Worm (Caenorhabditis elegans): ENCODE measurements around the gene shk-1.

shk-1 gene

DNA sequence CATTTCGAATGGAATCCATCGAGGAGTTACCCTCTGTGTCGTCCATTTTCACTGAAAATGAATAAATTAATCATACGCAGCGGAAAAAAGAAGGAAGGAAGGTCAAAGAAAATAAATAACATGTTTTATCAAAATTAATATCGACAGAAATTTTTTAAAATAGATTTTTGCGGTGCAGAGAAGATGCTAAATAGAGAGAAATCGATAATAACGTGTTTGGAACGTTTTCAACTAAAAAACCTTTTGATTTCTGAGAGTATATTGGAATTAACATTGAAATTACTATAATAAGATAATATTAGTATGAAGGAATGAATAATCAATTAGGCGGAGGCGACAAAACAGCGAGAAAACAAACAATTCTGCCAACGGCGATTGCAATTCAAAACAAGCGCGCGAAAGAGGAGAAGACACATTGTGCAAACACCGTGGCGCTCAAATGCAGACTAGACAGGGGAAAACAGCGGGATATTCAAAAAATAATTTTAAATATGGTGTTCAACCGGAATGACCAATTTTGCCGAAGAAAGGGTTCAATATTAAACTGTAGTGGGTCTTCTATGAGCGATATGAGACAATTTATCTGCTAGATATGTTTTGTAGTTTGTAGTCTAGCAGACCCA, 41.5 kb upstream of the shk-1 start, which contains the start of gene wee-1.3 (continued):
- TF ChIP-seq egrh-3 (GFP tag; IDR thresholded peaks at IDR 0.05) (no peak), cebp-1 (GFP tag; IDR thresholded peaks at IDR 0.05) (no peak), cebp-1 (tag; optimal IDR thresholded peaks at IDR 0.05) (peak; percentile 56), C06A6.2 (GFP tag; conservative IDR thresholded peaks at IDR 0.05) (no peak), F57C9.4 (tag; optimal IDR thresholded peaks at IDR 0.05) (no peak), attf-5 (GFP tag; optimal IDR thresholded peaks at IDR 0.05) (peak; percentile 68), lir-1 (GFP tag; conservative IDR thresholded peaks at IDR 0.05) (no peak), lin-26 (GFP tag; IDR thresholded peaks at IDR 0.05) (no peak), nhr-90 (tag; optimal IDR thresholded peaks at IDR 0.05) (no peak), hmg-20 (GFP tag; IDR thresholded peaks at IDR 0.05) (no peak), dpff-1 (tag; optimal IDR thresholded peaks at IDR 0.05) (no peak), ceh-100 (GFP tag; IDR thresholded peaks at IDR 0.05) (peak; percentile 22; the same call in 1 of the 2 replicates), F23B12.7 (tag; optimal IDR thresholded peaks at IDR 0.05; ENCODE audit: insufficient read depth) (peak; percentile 26), mes-4 (tag; optimal IDR thresholded peaks at IDR 0.05) (no peak), F57A8.1 (GFP tag; optimal IDR thresholded peaks at IDR 0.05) (no peak), madf-10 (tag; optimal IDR thresholded peaks at IDR 0.05) (no peak), mcd-1 (GFP tag; IDR thresholded peaks at IDR 0.05) (peak; percentile 76), F33H1.4 (GFP tag; IDR thresholded peaks at IDR 0.05) (peak; percentile 54), ZK185.1 (tag; optimal IDR thresholded peaks at IDR 0.05; ENCODE audit: poor library complexity, severe bottlenecking) (no peak), lsl-1 (GFP tag; optimal IDR thresholded peaks at IDR 0.05) (peak; percentile 50), ets-4 (GFP tag; optimal IDR thresholded peaks at IDR 0.05) (no peak), madf-8 (GFP tag; conservative IDR thresholded peaks at IDR 0.05) (peak; percentile 49), tbp1 (GFP tag; optimal IDR thresholded peaks at IDR 0.05) (peak; percentile 59), hrde-1 (tag; optimal IDR thresholded peaks at IDR 0.05; ENCODE audit: borderline replicate concordance) (no peak), sptf-2 (GFP tag; optimal IDR thresholded peaks at IDR 0.05) (no peak), lin-40 (tag; optimal IDR thresholded peaks at IDR 0.05) (peak; percentile 52), tbx-9 (tag; optimal IDR thresholded peaks at IDR 0.05; ENCODE audit: borderline replicate concordance) (no peak), let-607 (tag; optimal IDR thresholded peaks at IDR 0.05) (peak in 1 of 2 experiments; percentile 18), K12H6.12 (tag; optimal IDR thresholded peaks at IDR 0.05) (peak; percentile 17), ztf-25 (GFP tag; IDR thresholded peaks at IDR 0.05) (no peak), efl-1 (GFP tag; optimal IDR thresholded peaks at IDR 0.05) (peak; percentile 92), B0019.2 (GFP tag; conservative IDR thresholded peaks at IDR 0.05) (no peak), hlh-12 (tag; optimal IDR thresholded peaks at IDR 0.05) (no peak), dpl-1 (GFP tag; optimal IDR thresholded peaks at IDR 0.05) (peak; percentile 93), nhr-120 (GFP tag; IDR thresholded peaks at IDR 0.05) (no peak)

DNA sequence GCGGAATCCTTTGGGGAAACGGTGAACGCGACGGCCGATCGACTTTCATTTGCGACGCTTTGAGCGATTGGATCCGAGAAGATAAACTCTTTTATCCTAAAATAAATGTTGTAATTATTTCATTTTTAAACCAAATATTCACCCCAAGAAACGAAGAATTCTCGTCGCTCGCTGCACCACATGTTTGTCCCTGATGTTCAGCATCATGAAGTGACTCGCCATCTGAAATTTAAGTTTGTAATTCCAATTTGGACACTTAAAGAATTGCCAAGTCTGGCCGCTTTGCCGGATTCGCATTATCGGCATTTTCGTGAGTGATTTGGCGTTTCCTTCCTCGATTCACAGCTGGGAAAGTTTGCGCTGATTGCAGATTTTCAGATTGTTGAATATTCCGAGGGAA, 40.1 kb upstream of the shk-1 start, which contains the start of gene Y53C12A.6:
Y53C12A.6 (minus strand) TSS at position 101 of the 400 bp plus-strand sequence.
- TF ChIP-seq efl-1 (GFP tag; optimal IDR thresholded peaks at IDR 0.05) (no peak), sea-2 (GFP tag; IDR thresholded peaks at IDR 0.05) (no peak), mel-28 (tag; optimal IDR thresholded peaks at IDR 0.05; ENCODE audit: borderline replicate concordance) (no peak), ztf-26 (tag; optimal IDR thresholded peaks at IDR 0.05) (no peak), dox-1 (GFP tag; IDR thresholded peaks at IDR 0.05) (no peak), aptf-3 (GFP tag; IDR thresholded peaks at IDR 0.05) (no peak), repo-1 (tag; optimal IDR thresholded peaks at IDR 0.05) (no peak), F49E8.2 (tag; optimal IDR thresholded peaks at IDR 0.05; ENCODE audit: insufficient read depth) (no peak), C17E4.6 (GFP tag; IDR thresholded peaks at IDR 0.05) (no peak), F33H1.4 (GFP tag; IDR thresholded peaks at IDR 0.05) (no peak), unc-62 (GFP tag; optimal IDR thresholded peaks at IDR 0.05) (no peak), ztf-18 (tag; optimal IDR thresholded peaks at IDR 0.05) (no peak), ztf-28 (GFP tag; IDR thresholded peaks at IDR 0.05) (no peak), rec-8 (tag; optimal IDR thresholded peaks at IDR 0.05) (no peak), B0336.3 (GFP tag; IDR thresholded peaks at IDR 0.05) (no peak), F39B2.1 (GFP tag; IDR thresholded peaks at IDR 0.05) (no peak)
